Fruit fly (Drosophila melanogaster) whole organism, prepupa: Measurements from ENCODE around the gene CG13721.

Experiments
- CG11762 ChIP-seq: fragments of 200-800 bp; sonication (Bioruptor generic); optimal IDR thresholded peaks from 3 replicates; lab custom pipeline; 2016; ENCODE audit warnings: missing biosample characterization, missing genetic modification characterization; ENCODE audit not compliant: insufficient read depth
- CG1621 ChIP-seq: fragments of 200-800 bp; sonication (Bioruptor generic); optimal IDR thresholded peaks from 3 replicates; lab custom pipeline; 2018; ENCODE audit warnings: missing biosample characterization, mild to moderate bottlenecking, missing genetic modification characterization
- CG3032 ChIP-seq: fragments of 200-800 bp; optimal IDR thresholded peaks from 2 replicates; lab custom pipeline; 2019; ENCODE audit warnings: missing biosample characterization, mild to moderate bottlenecking, missing genetic modification characterization, moderate library complexity
- CG34406 ChIP-seq: fragments of 200-800 bp; sonication (Bioruptor generic); optimal IDR thresholded peaks from 3 replicates; lab custom pipeline; 2016; ENCODE audit warnings: missing biosample characterization, missing genetic modification characterization
- CG6276 ChIP-seq: fragments of 200-800 bp; sonication (Bioruptor generic); optimal IDR thresholded peaks from 2 replicates; lab custom pipeline; 2017; ENCODE audit warnings: missing biosample characterization, mild to moderate bottlenecking, missing genetic modification characterization
- Hr39 ChIP-seq: fragments of 200-800 bp; sonication (Bioruptor generic); optimal IDR thresholded peaks from 2 replicates; lab custom pipeline; 2016; ENCODE audit warnings: missing biosample characterization, missing genetic modification characterization
- OdsH ChIP-seq: fragments of 200-800 bp; sonication (Bioruptor generic); optimal IDR thresholded peaks from 3 replicates; lab custom pipeline; 2016; ENCODE audit warnings: missing biosample characterization, missing genetic modification characterization
- Smox ChIP-seq: fragments of 200-800 bp; sonication (Bioruptor generic); optimal IDR thresholded peaks from 3 replicates; lab custom pipeline; 2016; ENCODE audit warnings: missing biosample characterization, missing genetic modification characterization
- Sox102F ChIP-seq: fragments of 200-800 bp; sonication (Bioruptor generic); optimal IDR thresholded peaks from 2 replicates; lab custom pipeline; 2016; ENCODE audit warnings: missing biosample characterization, mild to moderate bottlenecking, missing genetic modification characterization
- Sox14 ChIP-seq: fragments of 200-800 bp; sonication (Bioruptor generic); optimal IDR thresholded peaks from 3 replicates; lab custom pipeline; 2016; ENCODE audit warnings: missing biosample characterization, missing genetic modification characterization
- achi ChIP-seq: fragments of 200-800 bp; sonication (Bioruptor generic); optimal IDR thresholded peaks from 3 replicates; lab custom pipeline; 2016; ENCODE audit warnings: missing biosample characterization, missing genetic modification characterization
- acj6 ChIP-seq: fragments of 200-800 bp; sonication (Bioruptor generic); optimal IDR thresholded peaks from 3 replicates; lab custom pipeline; 2016; ENCODE audit warnings: missing biosample characterization, missing genetic modification characterization
- cyc ChIP-seq: fragments of 200-800 bp; sonication (Bioruptor generic); optimal IDR thresholded peaks from 3 replicates; lab custom pipeline; 2016; ENCODE audit warnings: missing biosample characterization, missing genetic modification characterization
- topi ChIP-seq: fragments of 200-800 bp; sonication (Bioruptor generic); optimal IDR thresholded peaks from 3 replicates; lab custom pipeline; 2016; ENCODE audit warnings: missing biosample characterization, missing genetic modification characterization

dm6 chr3L:4510317-4510716 lies 12.7 kb upstream of the CG13721 start:
- no peak for TF ChIP-seq CG6276
- TF ChIP-seq CG1621 (tag; lab: Kevin White, UChicago): no peak
- no peak for TF ChIP-seq acj6 (GFP tag; lab: Kevin White, UChicago)
- no peak for TF ChIP-seq topi (GFP tag; lab: Kevin White, UChicago)
- no peak for TF ChIP-seq OdsH (GFP tag; lab: Kevin White, UChicago)
- no peak for TF ChIP-seq CG34406 (GFP tag; lab: Kevin White, UChicago)
- no peak for TF ChIP-seq CG3032 (tag; lab: Kevin White, UChicago)
- TF ChIP-seq Sox102F (GFP tag; lab: Kevin White, UChicago): no peak
- no peak for TF ChIP-seq Hr39 (GFP tag; lab: Kevin White, UChicago)
- no peak for TF ChIP-seq achi (GFP tag; lab: Kevin White, UChicago)
- TF ChIP-seq CG11762 (GFP tag; lab: Kevin White, UChicago): no peak
- no peak for TF ChIP-seq Sox14 (GFP tag; lab: Kevin White, UChicago)
- TF ChIP-seq cyc: no peak
- no peak for TF ChIP-seq Smox (GFP tag; lab: Kevin White, UChicago)
